Worm (Caenorhabditis elegans) whole organism, L2 larva: Measurements from ENCODE around the gene Y50D4A.6.

Source experiments
- ama-1 ChIP-seq: fragments of 150-350 bp; optimal IDR thresholded peaks from 2 replicates; lab custom pipeline; 2018; ENCODE audit warnings: inconsistent platforms
- nhr-11 ChIP-seq: fragments of 150-350 bp; optimal IDR thresholded peaks from 2 replicates; lab custom pipeline; 2014; ENCODE audit warnings: missing biosample characterization, missing genetic modification characterization
- snpc-4 ChIP-seq: fragments of 150-350 bp; optimal IDR thresholded peaks from 2 replicates; lab custom pipeline; 2014; ENCODE audit warnings: missing biosample characterization, missing genetic modification characterization
- unc-62 ChIP-seq: fragments of 150-350 bp; optimal IDR thresholded peaks from 2 replicates; lab custom pipeline; 2014; ENCODE audit warnings: missing biosample characterization, missing genetic modification reagents, missing genetic modification characterization
- zag-1 ChIP-seq: fragments of 150-350 bp; optimal IDR thresholded peaks from 2 replicates; lab custom pipeline; 2014; ENCODE audit warnings: missing biosample characterization, missing genetic modification characterization
- ztf-1 ChIP-seq: fragments of 200-800 bp; sonication (Bioruptor generic); conservative IDR thresholded peaks from 2 replicates; pipeline ENCODE4 v1.3.6; 2022; ENCODE audit warnings: missing genetic modification characterization, missing compliant biosample characterization

- no peak for TF ChIP-seq nhr-11 (tag; lab: Kevin White, UChicago)
- no peak for TF ChIP-seq ama-1 (lab: Kevin White, UChicago)
- TF ChIP-seq zag-1 (tag; lab: Kevin White, UChicago): no peak
- no peak for TF ChIP-seq unc-62 (GFP tag; lab: Kevin White, UChicago)
- TF ChIP-seq ztf-1 (GFP tag; lab: Robert Waterston, UW): no peak
- no peak for TF ChIP-seq snpc-4 (tag; lab: Kevin White, UChicago)
These were observed at the start of gene Y50D4A.6 for ce11 chrV:1199219-1199889.
